Fruit fly (Drosophila melanogaster): ENCODE data around the gene CG9813.

CG9813 gene

dm6 chr3R:13401722-13402296, 22.2 kb upstream of the CG9813 start, which contains the start of gene GILT1:
Gene GILT1 (minus strand): TSS chr3R:13401862.
- TF ChIP-seq sens (GFP tag) = peak; percentile 63
- peak; percentile 0 for TF ChIP-seq pzg (GFP tag; optimal IDR thresholded peaks at IDR 0.05)
- 0 out of 2 replicates have a peak, but pooled peaks have one; percentile 13 for TF ChIP-seq CG17328 (GFP tag; IDR thresholded peaks at IDR 0.05)
- peak; percentile 28; the same call in 1 of the 4 replicates for TF ChIP-seq Dll (GFP tag; IDR thresholded peaks at IDR 0.05; ENCODE audit: partially characterized antibody)
- peak; percentile 6; the same call in 1 of the 2 replicates for TF ChIP-seq E2f2 (GFP tag; IDR thresholded peaks at IDR 0.05)
- no peak for TF ChIP-seq CkIIα-i1 (GFP tag; IDR thresholded peaks at IDR 0.05)
- 0 out of 4 replicates have a peak, but pooled peaks have one; percentile 62 for TF ChIP-seq chinmo (GFP tag; IDR thresholded peaks at IDR 0.05; ENCODE audit: partially characterized antibody)
- peak; percentile 10 for TF ChIP-seq kay (GFP tag; optimal IDR thresholded peaks at IDR 0.05)
- TF ChIP-seq Pdp1 (GFP tag; optimal IDR thresholded peaks at IDR 0.05) = peak in 1 of 2 experiments; percentile 31
- TF ChIP-seq Sox102F (GFP tag; optimal IDR thresholded peaks at IDR 0.05) = no peak
- TF ChIP-seq chm (GFP tag; IDR thresholded peaks at IDR 0.05) = peak; percentile 52; the same call in 1 of the 2 replicates
- peak; percentile 59 for TF ChIP-seq Med (GFP tag)
- TF ChIP-seq kni (GFP tag; optimal IDR thresholded peaks at IDR 0.05) = peak; percentile 0
- TF ChIP-seq Trl (optimal IDR thresholded peaks at IDR 0.05) = peak; percentile 16 to 34
- TF ChIP-seq Trl (GFP tag; optimal IDR thresholded peaks at IDR 0.05) = no peak
- peak; percentile 12 for TF ChIP-seq phol (tag; optimal IDR thresholded peaks at IDR 0.05)
- no peak for TF ChIP-seq Oaz (GFP tag; IDR thresholded peaks at IDR 0.05)
- TF ChIP-seq ci (GFP tag; IDR thresholded peaks at IDR 0.05) = peak; percentile 26; the same call in 1 of the 3 replicates
- TF ChIP-seq oc (tag; optimal IDR thresholded peaks at IDR 0.05) = peak; percentile 5
- TF ChIP-seq chif (GFP tag; optimal IDR thresholded peaks at IDR 0.05) = no peak
- no peak for TF ChIP-seq lov (optimal IDR thresholded peaks at IDR 0.05)
- TF ChIP-seq lov (GFP tag; IDR thresholded peaks at IDR 0.05) = 0 out of 3 replicates have a peak, but pooled peaks have one; percentile 35
- peak; percentile 91 for TF ChIP-seq CG3163 (GFP tag; optimal IDR thresholded peaks at IDR 0.05)
- TF ChIP-seq CG4617 (GFP tag; optimal IDR thresholded peaks at IDR 0.05; ENCODE audit: borderline replicate concordance) = no peak
- TF ChIP-seq B-H1 (GFP tag; IDR thresholded peaks at IDR 0.05) = no peak
- 0 out of 2 replicates have a peak, but pooled peaks have one; percentile 9 for TF ChIP-seq Xrp1 (GFP tag; IDR thresholded peaks at IDR 0.05)
- TF ChIP-seq Jarid2 (GFP tag; optimal IDR thresholded peaks at IDR 0.05) = peak; percentile 65
- TF ChIP-seq maf-S (GFP tag; optimal IDR thresholded peaks at IDR 0.05) = no peak
- TF ChIP-seq gfzf (GFP tag; optimal IDR thresholded peaks at IDR 0.05) = peak; percentile 49
- 0 out of 2 replicates have a peak, but pooled peaks have one; percentile 16 for TF ChIP-seq unc-4 (GFP tag; IDR thresholded peaks at IDR 0.05; ENCODE audit: partially characterized antibody)
- TF ChIP-seq CG18619 (GFP tag; optimal IDR thresholded peaks at IDR 0.05) = no peak
- no peak for TF ChIP-seq az2 (GFP tag; optimal IDR thresholded peaks at IDR 0.05)
- peak; percentile 6 for TF ChIP-seq stwl (tag; optimal IDR thresholded peaks at IDR 0.05)
- TF ChIP-seq Tbp (GFP tag; optimal IDR thresholded peaks at IDR 0.05) = no peak
- TF ChIP-seq CG17361 (GFP tag; IDR thresholded peaks at IDR 0.05) = no peak
- 0 out of 2 replicates have a peak, but pooled peaks have one; percentile 15 for TF ChIP-seq sim (GFP tag; IDR thresholded peaks at IDR 0.05)
- TF ChIP-seq CG34422 (GFP tag; IDR thresholded peaks at IDR 0.05) = 0 out of 3 replicates have a peak, but pooled peaks have one; percentile 35
- peak; percentile 13 for TF ChIP-seq Deaf1 (tag; optimal IDR thresholded peaks at IDR 0.05)
- TF ChIP-seq CG10321 (GFP tag; IDR thresholded peaks at IDR 0.05) = no peak
- peak; percentile 18 for TF ChIP-seq CG12659 (GFP tag; optimal IDR thresholded peaks at IDR 0.05)
- peak; percentile 96 for TF ChIP-seq CG18011 (GFP tag; optimal IDR thresholded peaks at IDR 0.05)
- peak in 1 of 3 experiments; percentile 50 for TF ChIP-seq Stat92E (GFP tag; optimal IDR thresholded peaks at IDR 0.05)
- peak; percentile 7 for TF ChIP-seq CG2678 (tag; optimal IDR thresholded peaks at IDR 0.05)
